Worm (Caenorhabditis elegans): ENCODE results near the gene clec-189.
A peak's percentile ranks its signal among the peaks of the same experiment; 100 is the strongest.

The clec-189 gene

DNA sequence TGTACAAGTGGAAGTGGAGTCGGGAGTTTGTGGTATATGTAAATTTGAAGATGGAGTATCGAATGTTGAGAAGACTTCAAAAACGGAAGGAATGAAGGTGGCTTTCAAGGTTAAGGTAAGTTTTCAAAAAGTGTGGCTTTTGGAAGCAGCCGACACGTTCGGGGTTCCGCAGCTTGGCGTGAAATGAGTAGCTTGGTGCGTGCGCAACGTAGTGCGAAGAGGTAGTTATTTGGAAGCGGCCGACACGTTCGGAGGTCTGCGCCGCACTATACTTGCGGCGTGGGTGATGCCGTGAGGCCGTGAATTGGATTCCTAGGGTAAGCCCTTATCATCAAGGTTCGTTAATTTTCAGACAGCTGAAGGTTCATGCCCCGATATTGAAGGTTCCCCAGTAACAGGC, at the start of gene clec-189:
TSS of gene clec-189 (plus strand) at position 92 of the 400 bp plus-strand sequence.
- TF ChIP-seq elt-1 (tag; optimal IDR thresholded peaks at IDR 0.05), result no peak
- TF ChIP-seq lin-39 (tag; optimal IDR thresholded peaks at IDR 0.05), result no peak
- TF ChIP-seq fkh-10 (GFP tag; optimal IDR thresholded peaks at IDR 0.05), result no peak

DNA sequence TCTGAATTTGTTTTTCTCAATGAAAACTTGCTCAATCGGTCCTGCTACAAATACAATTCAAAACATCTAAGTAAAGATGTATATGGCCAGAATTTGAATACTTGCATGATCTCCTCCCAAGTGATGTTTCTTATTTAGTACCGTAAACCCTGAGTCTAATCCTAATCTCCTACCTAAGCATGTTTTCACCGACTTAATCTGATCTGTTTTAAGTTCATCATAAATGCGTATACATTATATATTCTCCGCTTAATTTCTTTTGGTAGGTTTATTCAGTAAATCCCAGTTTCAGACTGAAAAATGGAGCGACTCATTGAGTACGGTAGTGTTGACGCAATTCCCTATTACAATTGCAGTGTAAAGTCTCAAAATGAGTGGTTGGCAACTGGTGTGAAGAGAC, 46.2 kb upstream of the clec-189 start, which contains the start of gene srt-50:
TSS of gene srt-50 (plus strand) at position 301 of the 400 bp plus-strand sequence.
- no peak for TF ChIP-seq nhr-23 (tag; optimal IDR thresholded peaks at IDR 0.05)

- no peak for TF ChIP-seq ztf-11 (tag; optimal IDR thresholded peaks at IDR 0.05)
These were observed 22.3 kb upstream of the clec-189 start, which contains the start of gene srt-49 for ce11 chrIV:15098294-15098693. TSS of gene srt-49 (minus strand) at chrIV:15098394.

- TF ChIP-seq nhr-67 (tag; optimal IDR thresholded peaks at IDR 0.05), result no peak
- no peak for TF ChIP-seq daf-12 (tag; optimal IDR thresholded peaks at IDR 0.05)
- TF ChIP-seq skn-1 (tag; optimal IDR thresholded peaks at IDR 0.05), result no peak
- no peak for TF ChIP-seq nhr-76 (tag; optimal IDR thresholded peaks at IDR 0.05)
- TF ChIP-seq ceh-82 (tag; optimal IDR thresholded peaks at IDR 0.05), result no peak
- TF ChIP-seq elt-2 (tag; optimal IDR thresholded peaks at IDR 0.05), result no peak
- TF ChIP-seq ceh-16 (tag; optimal IDR thresholded peaks at IDR 0.05), result no peak
- TF ChIP-seq fkh-10 (GFP tag; optimal IDR thresholded peaks at IDR 0.05), result no peak
- TF ChIP-seq mml-1 (tag; optimal IDR thresholded peaks at IDR 0.05), result no peak
- no peak for TF ChIP-seq pqm-1 (tag; optimal IDR thresholded peaks at IDR 0.05)
- TF ChIP-seq lsy-12 (tag; optimal IDR thresholded peaks at IDR 0.05), result no peak
- no peak for TF ChIP-seq lin-39 (tag; optimal IDR thresholded peaks at IDR 0.05)
- TF ChIP-seq nhr-43 (tag; optimal IDR thresholded peaks at IDR 0.05; ENCODE audit: poor library complexity, severe bottlenecking), result no peak
- TF ChIP-seq eor-1 (tag; optimal IDR thresholded peaks at IDR 0.05), result no peak
- no peak for TF ChIP-seq ZK546.5 (tag; optimal IDR thresholded peaks at IDR 0.05)
- no peak for TF ChIP-seq egl-5 (tag; optimal IDR thresholded peaks at IDR 0.05)
- no peak for TF ChIP-seq mdl-1 (tag; optimal IDR thresholded peaks at IDR 0.05)
These were observed 17.4 kb upstream of the clec-189 start, which contains the start of gene srt-44 for ce11 chrIV:15103224-15103679. TSS of gene srt-44 (plus strand) at chrIV:15103629.

DNA sequence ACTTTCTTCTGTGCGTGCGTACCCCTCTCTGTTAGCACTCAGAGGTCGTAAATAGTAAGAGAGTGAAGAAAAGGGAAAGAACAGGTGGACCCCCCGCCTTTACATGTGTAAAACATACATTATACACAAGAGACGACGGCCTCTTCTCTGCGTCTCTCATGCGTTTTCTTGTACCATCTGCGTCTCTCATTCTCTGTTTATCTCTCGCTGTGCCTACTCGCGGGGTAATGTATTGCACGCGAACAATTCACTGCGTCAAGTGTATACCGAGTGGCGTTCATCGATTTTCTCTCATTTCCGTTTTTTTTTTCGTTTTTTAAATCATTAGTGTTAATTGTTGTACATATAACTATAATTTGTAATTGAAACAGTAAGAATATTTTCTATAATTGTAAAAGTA, 13.4 kb upstream of the clec-189 start:
- TF ChIP-seq nhr-12 (tag; optimal IDR thresholded peaks at IDR 0.05) (no peak), pha-4 (tag; optimal IDR thresholded peaks at IDR 0.05) (peak; percentile 35), mdl-1 (tag; optimal IDR thresholded peaks at IDR 0.05) (no peak), ceh-28 (tag; optimal IDR thresholded peaks at IDR 0.05) (peak; percentile 28), ZK546.5 (tag; optimal IDR thresholded peaks at IDR 0.05) (no peak), pqm-1 (tag; optimal IDR thresholded peaks at IDR 0.05) (peak; percentile 24), ama-1 (optimal IDR thresholded peaks at IDR 0.05) (no peak)

DNA sequence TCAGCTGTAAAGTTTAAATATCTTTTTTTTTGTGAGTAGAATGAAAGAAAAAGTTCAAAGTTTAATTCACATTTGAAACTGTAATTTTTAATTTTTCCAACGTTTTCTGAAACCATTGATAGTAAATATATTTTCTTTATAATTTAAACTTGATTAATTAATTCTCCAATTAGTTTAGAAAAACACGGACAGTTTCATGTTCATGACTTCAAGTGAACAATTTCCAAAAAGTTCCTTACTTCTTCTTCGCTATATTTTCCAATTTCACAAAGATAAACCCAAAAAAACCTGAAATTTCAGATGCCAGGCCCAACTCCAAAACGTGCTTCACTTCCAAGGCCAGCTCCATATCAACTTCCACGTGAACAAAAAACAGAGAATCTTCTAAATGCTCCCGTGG, 12.2 kb upstream of the clec-189 start, which contains the start of gene M199.2:
TSS of gene M199.2 (plus strand) at position 301 of the 400 bp plus-strand sequence.
- TF ChIP-seq hmg-11 (tag; optimal IDR thresholded peaks at IDR 0.05) (no peak), nhr-28 (tag; optimal IDR thresholded peaks at IDR 0.05) (no peak), unc-39 (tag; optimal IDR thresholded peaks at IDR 0.05) (no peak), lsy-12 (tag; optimal IDR thresholded peaks at IDR 0.05) (no peak), nhr-25 (tag; optimal IDR thresholded peaks at IDR 0.05) (no peak), zag-1 (tag; optimal IDR thresholded peaks at IDR 0.05) (no peak), lin-39 (tag; optimal IDR thresholded peaks at IDR 0.05) (no peak), nhr-11 (tag; optimal IDR thresholded peaks at IDR 0.05) (no peak), pha-4 (tag; optimal IDR thresholded peaks at IDR 0.05) (no peak), skn-1 (tag; optimal IDR thresholded peaks at IDR 0.05) (no peak), elt-3 (tag; optimal IDR thresholded peaks at IDR 0.05) (no peak)

- TF ChIP-seq nhr-43 (tag; optimal IDR thresholded peaks at IDR 0.05; ENCODE audit: poor library complexity, severe bottlenecking) (no peak), daf-12 (tag; optimal IDR thresholded peaks at IDR 0.05) (no peak), jun-1 (tag; optimal IDR thresholded peaks at IDR 0.05) (no peak), fkh-2 (tag; optimal IDR thresholded peaks at IDR 0.05) (no peak), elt-1 (tag; optimal IDR thresholded peaks at IDR 0.05) (no peak), ztf-4 (tag; optimal IDR thresholded peaks at IDR 0.05) (no peak), ama-1 (optimal IDR thresholded peaks at IDR 0.05) (no peak), nhr-67 (tag; optimal IDR thresholded peaks at IDR 0.05) (no peak), mml-1 (tag; optimal IDR thresholded peaks at IDR 0.05) (no peak), nhr-77 (tag; optimal IDR thresholded peaks at IDR 0.05) (no peak), nhr-25 (tag; optimal IDR thresholded peaks at IDR 0.05) (no peak), elt-2 (tag; optimal IDR thresholded peaks at IDR 0.05) (no peak), tbx-2 (tag; optimal IDR thresholded peaks at IDR 0.05) (no peak), nfya-1 (tag; optimal IDR thresholded peaks at IDR 0.05; ENCODE audit: insufficient read depth) (no peak), unc-39 (tag; optimal IDR thresholded peaks at IDR 0.05) (no peak), zag-1 (tag; optimal IDR thresholded peaks at IDR 0.05) (no peak)
These were observed 7.5 kb upstream of the clec-189 start, which contains the start of gene M199.134 for ce11 chrIV:15113117-15113516. TSS of gene M199.134 (minus strand) at chrIV:15113217.
